Worm (Caenorhabditis elegans): Measurements from ENCODE around the gene rps-27.

rps-27 gene

DNA sequence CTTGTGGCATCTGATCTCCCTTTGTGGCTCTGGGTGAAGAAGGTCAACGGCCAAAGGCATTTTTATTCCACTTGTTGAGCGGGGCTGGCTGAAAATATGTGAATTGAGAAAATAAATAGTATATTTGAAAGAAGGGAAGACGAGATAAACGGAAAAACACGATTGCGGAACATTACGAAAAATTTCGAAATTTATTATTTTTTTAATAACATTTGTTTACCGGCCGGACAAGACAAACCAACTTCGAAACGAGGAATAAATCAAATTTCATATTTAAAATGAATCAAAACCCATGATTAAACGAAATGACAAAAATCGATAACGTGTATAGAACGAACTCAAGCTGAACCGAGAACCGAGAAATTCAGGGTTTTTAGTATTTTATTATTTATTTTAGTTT, at the start of gene rps-27:
Gene rps-27, minus strand, starts transcription at position 101 of the 400 bp plus-strand sequence.
- TF ChIP-seq unc-62 (GFP tag; optimal IDR thresholded peaks at IDR 0.05) = no peak

DNA sequence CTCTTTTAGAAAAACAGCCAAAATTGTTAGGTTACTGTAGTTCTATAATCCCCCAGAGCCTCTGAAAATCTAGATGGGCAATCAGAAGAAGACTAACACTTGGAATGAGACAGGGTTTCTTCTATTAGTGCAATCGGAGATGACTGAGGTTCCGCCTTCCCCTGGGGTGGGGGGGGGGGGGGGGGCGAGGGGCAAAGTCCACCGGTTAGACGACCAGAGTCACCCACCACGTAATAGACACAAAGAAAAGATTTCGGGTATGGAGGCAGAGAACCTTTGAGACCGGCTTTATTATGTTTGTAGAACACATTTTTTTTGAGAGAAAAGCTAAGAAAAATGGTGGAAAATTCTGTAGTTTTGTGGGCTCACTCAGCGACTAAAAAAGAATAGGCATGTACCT, 48.3 kb upstream of the rps-27 start:
- no peak for TF ChIP-seq unc-62 (GFP tag; optimal IDR thresholded peaks at IDR 0.05)

- no peak for TF ChIP-seq unc-62 (GFP tag; optimal IDR thresholded peaks at IDR 0.05)
These were observed 47.4 kb upstream of the rps-27 start, which contains the start of gene W03F9.4 for ce11 chrV:151310-151709. Gene W03F9.4 (minus strand): TSS chrV:151388.

DNA sequence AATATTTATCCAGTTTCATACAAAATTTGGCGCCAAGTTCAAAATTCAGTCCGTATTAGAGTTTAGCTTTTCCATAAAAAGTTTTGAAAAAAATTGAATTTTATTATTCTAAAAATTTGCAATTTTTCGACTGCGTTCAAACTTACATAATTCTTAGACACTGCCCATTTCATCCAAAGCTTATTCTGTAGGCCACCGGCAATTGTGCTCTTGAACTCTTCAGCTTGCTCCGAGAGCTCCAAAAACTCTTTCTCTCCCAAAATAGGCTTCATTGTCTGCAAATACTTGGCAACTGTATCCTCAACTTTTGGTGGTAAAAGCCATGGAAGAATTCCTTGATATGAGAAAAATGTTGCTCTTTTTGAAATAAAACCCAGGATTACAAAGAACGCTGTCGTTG, 46.2 kb upstream of the rps-27 start:
- TF ChIP-seq unc-62 (GFP tag; optimal IDR thresholded peaks at IDR 0.05) = no peak

ce11 chrV:145694-146093, 41.8 kb upstream of the rps-27 start:
- TF ChIP-seq unc-62 (GFP tag; optimal IDR thresholded peaks at IDR 0.05) = no peak

DNA sequence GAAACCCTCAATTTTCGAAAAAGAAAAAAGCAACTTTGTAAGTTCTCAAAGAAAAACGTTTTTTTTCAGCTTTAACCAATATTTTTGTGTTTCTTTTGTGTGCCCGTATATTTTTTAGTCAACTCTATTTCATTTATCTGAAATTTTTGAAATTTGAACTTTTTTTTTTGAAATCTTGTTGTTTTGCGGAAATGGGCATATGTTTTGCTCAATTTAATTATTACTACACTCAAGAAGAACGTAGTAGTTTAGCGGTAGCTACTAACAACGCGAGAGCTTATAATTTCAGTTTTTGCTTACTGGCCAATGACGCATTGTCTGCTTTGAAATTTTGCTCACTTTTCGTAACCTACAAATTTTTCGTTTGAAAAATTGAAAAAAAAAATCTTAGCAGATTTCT, 40.9 kb upstream of the rps-27 start, which contains the start of gene srh-82:
Gene srh-82, plus strand, starts transcription at position 301 of the 400 bp plus-strand sequence.
- TF ChIP-seq unc-62 (GFP tag; optimal IDR thresholded peaks at IDR 0.05) = no peak

- TF ChIP-seq unc-62 (GFP tag; optimal IDR thresholded peaks at IDR 0.05) = no peak
These were observed 37.4 kb upstream of the rps-27 start, which contains the start of gene W03F9.11 for ce11 chrV:141257-141656. Gene W03F9.11 (minus strand): TSS chrV:141357.

- no peak for TF ChIP-seq unc-62 (GFP tag; optimal IDR thresholded peaks at IDR 0.05)
These were observed 34.7 kb upstream of the rps-27 start, which contains the start of gene W03F9.9 for ce11 chrV:138592-138991. Gene W03F9.9 (plus strand): TSS chrV:138892.

DNA sequence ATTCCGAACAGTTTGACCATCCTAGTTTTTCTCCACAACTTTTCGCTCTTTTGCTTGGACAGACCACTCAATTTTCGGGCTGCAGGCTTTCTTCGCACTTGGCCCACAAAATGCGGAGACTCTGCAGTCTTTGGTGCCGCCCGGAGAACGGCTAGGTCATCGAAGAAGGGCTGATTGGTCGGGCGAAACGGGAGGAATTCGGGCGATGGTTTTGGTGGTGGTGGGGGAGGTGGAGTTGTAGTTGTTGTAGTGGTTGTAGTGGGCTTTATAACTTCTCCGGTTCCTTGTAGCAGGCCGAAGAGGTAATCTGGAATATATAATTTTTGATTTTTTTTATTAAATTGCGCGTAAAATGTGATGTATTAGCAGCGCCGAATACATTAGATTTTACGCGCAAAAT, 33.8 kb upstream of the rps-27 start:
- TF ChIP-seq unc-62 (GFP tag; optimal IDR thresholded peaks at IDR 0.05) = no peak

DNA sequence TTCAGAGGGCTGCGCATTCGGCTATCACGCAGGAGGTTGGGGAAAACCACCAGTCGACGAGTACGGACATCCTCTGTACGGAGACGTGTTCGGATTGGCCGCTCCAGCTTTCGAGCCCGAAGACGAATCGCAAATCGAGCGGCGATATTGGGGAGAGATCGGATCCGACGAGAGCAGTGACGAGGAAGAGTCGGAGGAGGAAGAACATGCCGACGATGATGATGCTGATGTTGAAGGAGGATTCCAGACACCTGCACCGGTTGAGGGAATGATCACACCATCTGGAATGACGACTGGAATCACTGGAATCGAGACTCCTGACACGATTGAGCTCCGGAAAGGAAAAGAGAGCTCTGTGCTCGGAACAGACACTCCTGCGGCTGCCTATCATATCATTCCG, 26.3 kb upstream of the rps-27 start:
- TF ChIP-seq unc-62 (GFP tag; optimal IDR thresholded peaks at IDR 0.05) = no peak

DNA sequence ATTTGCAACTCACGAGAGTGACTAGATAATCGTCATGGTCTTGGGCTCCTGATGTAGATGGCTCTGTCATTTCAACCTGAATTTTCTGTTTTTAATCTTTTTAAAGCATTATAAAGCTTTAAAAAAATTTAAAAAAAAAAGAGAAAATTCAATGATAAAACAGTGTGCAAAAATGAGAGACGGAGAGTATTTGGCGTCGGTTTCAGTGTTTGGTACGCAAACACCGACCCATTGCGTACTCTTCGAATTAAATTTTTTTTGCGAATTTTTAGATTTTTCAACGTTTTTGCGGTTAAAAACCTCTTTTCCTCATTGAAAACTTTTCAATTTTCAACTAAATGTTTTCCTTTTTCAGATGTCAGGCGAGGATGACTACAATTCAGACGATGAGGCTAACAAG, 24.0 kb upstream of the rps-27 start, which contains the start of the genes W03F9.2 and sftb-2:
Gene W03F9.2, minus strand, starts transcription at position 153 of the 400 bp plus-strand sequence.
Gene sftb-2, plus strand, starts transcription at position 356 of the 400 bp plus-strand sequence.
- no peak for TF ChIP-seq unc-62 (GFP tag; optimal IDR thresholded peaks at IDR 0.05)

DNA sequence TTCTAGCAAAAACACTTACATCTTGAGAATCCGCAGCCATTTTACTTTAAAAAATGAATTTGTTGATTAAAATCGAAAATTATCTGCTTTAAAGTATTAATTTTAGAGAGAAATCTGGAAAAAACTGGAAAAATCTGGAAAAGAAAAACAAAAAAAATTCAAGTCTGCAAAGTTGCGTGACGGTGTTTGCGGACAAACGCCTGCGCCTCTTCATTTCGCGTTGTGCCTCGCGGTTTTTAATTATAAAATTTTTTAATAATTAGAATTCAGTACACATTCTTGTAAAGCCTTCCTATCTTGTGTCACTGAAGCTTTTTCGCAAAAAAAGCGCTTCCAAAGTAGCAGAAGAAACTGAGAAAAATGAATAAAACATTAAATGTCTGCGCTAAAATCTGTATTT, 22.7 kb upstream of the rps-27 start, which contains the start of gene W03F9.1:
Gene W03F9.1, minus strand, starts transcription at position 109 of the 400 bp plus-strand sequence.
- no peak for TF ChIP-seq unc-62 (GFP tag; optimal IDR thresholded peaks at IDR 0.05)

ce11 chrV:123915-124314, 20.0 kb upstream of the rps-27 start:
- TF ChIP-seq unc-62 (GFP tag; optimal IDR thresholded peaks at IDR 0.05) = no peak

DNA sequence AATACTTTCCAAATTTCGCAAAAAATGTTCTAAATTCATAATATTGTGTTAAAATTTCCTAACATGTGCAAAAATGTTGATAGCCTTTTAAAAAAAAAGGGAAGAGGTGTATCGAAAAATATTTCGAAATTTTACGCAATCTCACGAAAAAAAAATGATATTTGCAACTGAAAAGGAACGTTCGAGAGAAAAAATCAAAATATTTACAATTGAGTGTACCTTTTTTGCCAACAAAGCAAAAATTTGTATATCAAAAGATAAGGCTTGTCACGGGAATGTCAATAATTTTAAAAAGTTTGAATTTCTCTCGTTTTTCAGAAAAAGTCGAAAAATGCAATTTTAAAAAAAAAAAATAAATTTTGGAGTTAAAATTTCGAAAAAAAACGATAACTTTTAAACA, 19.6 kb upstream of the rps-27 start:
- no peak for TF ChIP-seq unc-62 (GFP tag; optimal IDR thresholded peaks at IDR 0.05)

DNA sequence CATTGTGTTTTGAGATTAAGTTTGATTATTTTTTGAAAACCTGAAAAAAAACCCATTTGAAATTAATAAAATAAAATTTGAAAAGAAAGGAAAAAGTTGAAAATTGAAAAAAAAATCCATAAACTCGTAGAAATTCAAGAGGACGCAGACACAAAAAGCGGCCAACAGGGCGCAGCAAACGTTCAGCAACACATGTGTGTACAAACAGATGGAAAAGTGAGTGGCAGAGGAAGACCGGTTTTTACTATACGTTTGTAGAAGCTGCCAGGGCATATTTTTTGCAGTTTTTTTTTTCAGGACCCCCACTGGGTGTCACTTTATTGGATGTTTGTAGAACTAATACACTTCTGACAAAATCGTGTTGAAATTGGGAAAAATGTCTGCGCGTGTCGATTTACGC, 18.9 kb upstream of the rps-27 start, which contains the start of gene cgp-1:
Gene cgp-1, minus strand, starts transcription at position 40 of the 400 bp plus-strand sequence.
- no peak for TF ChIP-seq unc-62 (GFP tag; optimal IDR thresholded peaks at IDR 0.05)

- TF ChIP-seq unc-62 (GFP tag; optimal IDR thresholded peaks at IDR 0.05) = no peak
These were observed 18.4 kb upstream of the rps-27 start for ce11 chrV:122249-122648.

- TF ChIP-seq unc-62 (GFP tag; optimal IDR thresholded peaks at IDR 0.05) = no peak
These were observed 13.4 kb upstream of the rps-27 start for ce11 chrV:117312-117711.

ce11 chrV:116243-116642, 12.4 kb upstream of the rps-27 start:
- TF ChIP-seq unc-62 (GFP tag; optimal IDR thresholded peaks at IDR 0.05) = no peak
